Fruit fly (Drosophila melanogaster) whole organism, embryonic: ENCODE results near the gene CG16789.

Experiments
- ATbp ChIP-seq: fragments of 200-800 bp; sonication (Bioruptor generic); optimal IDR thresholded peaks from 2 replicates; lab custom pipeline; 2017; ENCODE audit warnings: missing biosample characterization, mild to moderate bottlenecking, missing genetic modification characterization, missing genetic modification reagents
- Ada2b ChIP-seq: fragments of 200-800 bp; sonication (Bioruptor generic); IDR thresholded peaks from 2 replicates; pipeline ENCODE4 v1.3.6; 2022; ENCODE audit warnings: missing biosample characterization, missing genetic modification characterization
- B-H2 ChIP-seq: fragments of 200-800 bp; sonication (Bioruptor generic); optimal IDR thresholded peaks from 2 replicates; lab custom pipeline; 2018; ENCODE audit warnings: missing biosample characterization, mild to moderate bottlenecking, missing genetic modification characterization
- Bgb ChIP-seq: fragments of 200-800 bp; sonication (Bioruptor generic); IDR thresholded peaks from 2 replicates; pipeline ENCODE4 v1.3.6; 2022; ENCODE audit warnings: missing biosample characterization, missing genetic modification characterization; ENCODE audit not compliant: partially characterized antibody
- CG11504 ChIP-seq: fragments of 200-800 bp; sonication (Bioruptor generic); optimal IDR thresholded peaks from 3 replicates; lab custom pipeline; 2019; ENCODE audit warnings: missing biosample characterization, mild to moderate bottlenecking, missing genetic modification characterization, moderate library complexity
- CG13894 ChIP-seq: fragments of 200-800 bp; sonication (Bioruptor generic); optimal IDR thresholded peaks from 3 replicates; lab custom pipeline; 2018; ENCODE audit warnings: missing biosample characterization, mild to moderate bottlenecking, missing genetic modification characterization, moderate library complexity
- CG15479 ChIP-seq: fragments of 200-800 bp; sonication (Bioruptor generic); optimal IDR thresholded peaks from 3 replicates; lab custom pipeline; 2019; ENCODE audit warnings: missing biosample characterization, mild to moderate bottlenecking, missing genetic modification characterization, moderate library complexity
- CG15514 ChIP-seq: fragments of 200-800 bp; sonication (Bioruptor generic); optimal IDR thresholded peaks from 3 replicates; lab custom pipeline; 2017; ENCODE audit warnings: missing biosample characterization, missing genetic modification characterization, mild to moderate bottlenecking, moderate library complexity, missing genetic modification reagents
- CG17829 ChIP-seq: fragments of 200-800 bp; optimal IDR thresholded peaks from 2 replicates; lab custom pipeline; 2019; ENCODE audit warnings: missing biosample characterization, mild to moderate bottlenecking, missing genetic modification characterization, moderate library complexity
- CG1832 ChIP-seq: fragments of 200-800 bp; sonication (Bioruptor generic); optimal IDR thresholded peaks from 2 replicates; lab custom pipeline; 2017; ENCODE audit warnings: missing biosample characterization, mild to moderate bottlenecking, missing genetic modification characterization, inconsistent platforms
- CG2129 ChIP-seq: fragments of 200-800 bp; sonication (Bioruptor generic); IDR thresholded peaks from 2 replicates; pipeline ENCODE4 v1.3.6; 2022; ENCODE audit warnings: missing biosample characterization, missing genetic modification characterization; ENCODE audit not compliant: partially characterized antibody
- CG43689 ChIP-seq: fragments of 200-800 bp; sonication (Bioruptor generic); IDR thresholded peaks from 2 replicates; pipeline ENCODE4 v1.3.6; 2022; ENCODE audit warnings: missing biosample characterization, missing genetic modification characterization
- CG4854 ChIP-seq: fragments of 200-800 bp; sonication (Bioruptor generic); optimal IDR thresholded peaks from 2 replicates; lab custom pipeline; 2016; ENCODE audit warnings: missing biosample characterization, missing genetic modification characterization, inconsistent platforms
- CG5245 ChIP-seq: fragments of 200-800 bp; sonication (Bioruptor generic); optimal IDR thresholded peaks from 3 replicates; lab custom pipeline; 2016; ENCODE audit warnings: missing biosample characterization, missing genetic modification characterization
- CG6254 ChIP-seq: fragments of 200-800 bp; sonication (Bioruptor generic); optimal IDR thresholded peaks from 3 replicates; lab custom pipeline; 2017; ENCODE audit warnings: mild to moderate bottlenecking, missing biosample characterization, missing genetic modification reagents, missing genetic modification characterization
- CG6813 ChIP-seq: fragments of 200-800 bp; sonication (Bioruptor generic); optimal IDR thresholded peaks from 2 replicates; lab custom pipeline; 2017; ENCODE audit warnings: missing biosample characterization, missing genetic modification characterization, mild to moderate bottlenecking, moderate library complexity, missing genetic modification reagents
- CG7372 ChIP-seq: fragments of 200-800 bp; sonication (Bioruptor generic); IDR thresholded peaks from 2 replicates; pipeline ENCODE4 v1.3.6; 2022; ENCODE audit warnings: missing biosample characterization, missing genetic modification characterization
- CG7963 ChIP-seq: fragments of 200-800 bp; sonication (Bioruptor generic); IDR thresholded peaks from 3 replicates; pipeline ENCODE4 v1.3.6; 2022; ENCODE audit warnings: missing biosample characterization, missing genetic modification characterization; ENCODE audit not compliant: partially characterized antibody
- CoRest ChIP-seq: fragments of 200-800 bp; sonication (Bioruptor generic); optimal IDR thresholded peaks from 3 replicates; lab custom pipeline; 2018; ENCODE audit warnings: missing biosample characterization, mild to moderate bottlenecking, missing genetic modification characterization, moderate library complexity
- H15 ChIP-seq: fragments of 200-800 bp; sonication (Bioruptor generic); IDR thresholded peaks from 3 replicates; pipeline ENCODE4 v1.3.6; 2022; ENCODE audit warnings: missing biosample characterization, missing genetic modification characterization
- H2.0 ChIP-seq: fragments of 200-800 bp; sonication (Bioruptor generic); IDR thresholded peaks from 2 replicates; pipeline ENCODE4 v1.3.6; 2022; ENCODE audit warnings: missing biosample characterization, missing genetic modification characterization
- HHEX ChIP-seq: fragments of 200-800 bp; sonication (Bioruptor generic); optimal IDR thresholded peaks from 3 replicates; lab custom pipeline; 2017; ENCODE audit warnings: missing biosample characterization, mild to moderate bottlenecking, missing genetic modification characterization, missing genetic modification reagents
- Hr3 ChIP-seq: fragments of 200-800 bp; sonication (Bioruptor generic); optimal IDR thresholded peaks from 3 replicates; lab custom pipeline; 2016; ENCODE audit warnings: missing biosample characterization, missing genetic modification characterization
- MBD-R2 ChIP-seq: fragments of 200-800 bp; sonication (Bioruptor generic); IDR thresholded peaks from 2 replicates; pipeline ENCODE4 v1.3.6; 2022; ENCODE audit warnings: missing biosample characterization, missing genetic modification characterization
- Max ChIP-seq: fragments of 200-800 bp; sonication (Bioruptor generic); optimal IDR thresholded peaks from 2 replicates; lab custom pipeline; 2016; ENCODE audit warnings: missing biosample characterization, mild to moderate bottlenecking, missing genetic modification characterization
- Med ChIP-seq: fragments of 200-800 bp; sonication (Bioruptor generic); peaks from one replicate; lab custom pipeline; 2016; ENCODE audit warnings: missing biosample characterization, missing genetic modification characterization, mild to moderate bottlenecking, inconsistent platforms, moderate library complexity
- Oli ChIP-seq: fragments of 200-800 bp; sonication (Bioruptor generic); optimal IDR thresholded peaks from 2 replicates; lab custom pipeline; 2018; ENCODE audit warnings: missing biosample characterization, mild to moderate bottlenecking, missing genetic modification characterization, moderate library complexity
- PHDP ChIP-seq: fragments of 200-800 bp; sonication (Bioruptor generic); optimal IDR thresholded peaks from 3 replicates; lab custom pipeline; 2018; ENCODE audit warnings: missing biosample characterization, mild to moderate bottlenecking, missing genetic modification characterization, moderate library complexity
- Xbp1 ChIP-seq: fragments of 200-800 bp; sonication (Bioruptor generic); optimal IDR thresholded peaks from 3 replicates; lab custom pipeline; 2016; ENCODE audit warnings: missing biosample characterization, mild to moderate bottlenecking, missing genetic modification characterization
- bbx ChIP-seq: fragments of 200-800 bp; sonication (Bioruptor generic); IDR thresholded peaks from 2 replicates; pipeline ENCODE4 v1.3.6; 2022; ENCODE audit warnings: missing biosample characterization, missing genetic modification characterization; ENCODE audit not compliant: partially characterized antibody
- chinmo ChIP-seq: fragments of 200-800 bp; sonication (Bioruptor generic); IDR thresholded peaks from 4 replicates; pipeline ENCODE4 v1.3.6; 2022; ENCODE audit warnings: missing biosample characterization, missing genetic modification characterization; ENCODE audit not compliant: partially characterized antibody
- crol ChIP-seq: fragments of 200-800 bp; sonication (Bioruptor generic); IDR thresholded peaks from 2 replicates; pipeline ENCODE4 v1.3.6; 2022; ENCODE audit warnings: missing biosample characterization, missing genetic modification characterization
- cwo ChIP-seq: fragments of 200-800 bp; sonication (Bioruptor generic); optimal IDR thresholded peaks from 3 replicates; lab custom pipeline; 2017; ENCODE audit warnings: missing biosample characterization, missing genetic modification characterization, mild to moderate bottlenecking, moderate library complexity, missing genetic modification reagents
- eve ChIP-seq, 2 experiments: fragments of >200 bp; optimal IDR thresholded peaks; 2 replicates each; lab custom pipeline; 2017; ENCODE audit warnings: missing biosample characterization in 2 of 2, missing genetic modification characterization in 2 of 2
- ewg ChIP-seq: fragments of 200-800 bp; sonication (Bioruptor generic); optimal IDR thresholded peaks from 3 replicates; lab custom pipeline; 2017; ENCODE audit warnings: mild to moderate bottlenecking, missing biosample characterization, missing genetic modification reagents, missing genetic modification characterization
- exex ChIP-seq: fragments of 200-800 bp; sonication (Bioruptor generic); optimal IDR thresholded peaks from 4 replicates; lab custom pipeline; 2018; ENCODE audit warnings: missing biosample characterization, mild to moderate bottlenecking, missing genetic modification characterization, moderate library complexity
- gfzf ChIP-seq: fragments of 200-800 bp; sonication (Bioruptor generic); optimal IDR thresholded peaks from 2 replicates; lab custom pipeline; 2016; ENCODE audit warnings: missing biosample characterization, mild to moderate bottlenecking, missing genetic modification characterization, moderate library complexity
- grau ChIP-seq: fragments of 200-800 bp; optimal IDR thresholded peaks from 3 replicates; lab custom pipeline; 2019; ENCODE audit warnings: missing biosample characterization, mild to moderate bottlenecking, missing genetic modification characterization, moderate library complexity
- onecut ChIP-seq: fragments of 200-800 bp; sonication (Bioruptor generic); IDR thresholded peaks from 2 replicates; pipeline ENCODE4 v1.3.6; 2022; ENCODE audit warnings: missing biosample characterization, missing genetic modification characterization
- ro ChIP-seq: fragments of 200-800 bp; sonication (Bioruptor generic); IDR thresholded peaks from 2 replicates; pipeline ENCODE4 v1.3.6; 2022; ENCODE audit warnings: missing biosample characterization, missing genetic modification characterization
- row ChIP-seq: fragments of 200-800 bp; sonication (Bioruptor generic); IDR thresholded peaks from 3 replicates; pipeline ENCODE4 v1.3.6; 2022; ENCODE audit warnings: missing biosample characterization, missing genetic modification characterization
- schlank ChIP-seq: fragments of 200-800 bp; sonication (Bioruptor generic); optimal IDR thresholded peaks from 2 replicates; lab custom pipeline; 2018; ENCODE audit warnings: missing biosample characterization, mild to moderate bottlenecking, missing genetic modification characterization
- slbo ChIP-seq: fragments of 200-800 bp; sonication (Bioruptor generic); IDR thresholded peaks from 2 replicates; pipeline ENCODE4 v1.3.6; 2022; ENCODE audit warnings: missing biosample characterization, missing genetic modification characterization
- sob ChIP-seq: fragments of 200-800 bp; sonication (Bioruptor generic); IDR thresholded peaks from 2 replicates; pipeline ENCODE4 v1.3.6; 2022; ENCODE audit warnings: missing biosample characterization, missing genetic modification characterization
- sqz ChIP-seq: fragments of 200-800 bp; sonication (Bioruptor generic); optimal IDR thresholded peaks from 3 replicates; lab custom pipeline; 2018; ENCODE audit warnings: missing biosample characterization, mild to moderate bottlenecking, missing genetic modification characterization
- sr ChIP-seq: fragments of 200-800 bp; sonication (Bioruptor generic); IDR thresholded peaks from 3 replicates; pipeline ENCODE4 v1.3.6; 2022; ENCODE audit warnings: missing biosample characterization, missing genetic modification characterization
- tio ChIP-seq: fragments of 200-800 bp; sonication (Bioruptor generic); optimal IDR thresholded peaks from 2 replicates; lab custom pipeline; 2017; ENCODE audit warnings: missing biosample characterization, missing genetic modification characterization, inconsistent platforms
- tll ChIP-seq, 2 experiments: fragments of 200-800 bp in 1 of 2; fragments of >200 bp in 1 of 2; sonication (Bioruptor generic) in 1 of 2; optimal IDR thresholded peaks; 2 replicates each; lab custom pipeline; 2017 to 2019; ENCODE audit warnings: missing biosample characterization in 2 of 2, missing genetic modification characterization in 2 of 2, mild to moderate bottlenecking in 1 of 2, moderate library complexity in 1 of 2
- zen ChIP-seq: fragments of 200-800 bp; sonication (Bioruptor generic); optimal IDR thresholded peaks from 3 replicates; lab custom pipeline; 2018; ENCODE audit warnings: missing biosample characterization, mild to moderate bottlenecking, missing genetic modification characterization, moderate library complexity

CG16789 gene

dm6 chr3R:9594839-9595238 is 28.8 kb downstream of the CG16789 start (continued):
- TF ChIP-seq CG13894 (tag; lab: Kevin White, UChicago) (peak; percentile 58), CG6813 (GFP tag; lab: Kevin White, UChicago) (no peak), sqz (peak; percentile 50), CoRest (no peak), B-H2 (no peak), ATbp (no peak), Xbp1 (GFP tag; lab: Kevin White, UChicago) (no peak), ro (no peak), HHEX (GFP tag; lab: Kevin White, UChicago) (no peak), crol (GFP tag; lab: Robert Waterston, UW) (peak; percentile 56), sr (GFP tag; lab: Robert Waterston, UW) (no peak), CG4854 (GFP tag; lab: Kevin White, UChicago) (no peak), CG6254 (no peak), chinmo (0 out of 4 replicates have a peak, but pooled peaks have one; percentile 61), MBD-R2 (no peak), CG5245 (GFP tag; lab: Kevin White, UChicago) (no peak), CG17829 (tag; lab: Kevin White, UChicago) (no peak), H2.0 (GFP tag; lab: Robert Waterston, UW) (no peak), bbx (GFP tag; lab: Robert Waterston, UW) (no peak), CG1832 (GFP tag; lab: Kevin White, UChicago) (no peak)

- TF ChIP-seq exex (peak; percentile 65), CG7963 (GFP tag; lab: Robert Waterston, UW) (no peak), sob (no peak), tll (GFP tag; optimal IDR thresholded peaks at IDR 0.05; lab: Kevin White, UChicago) (peak in 1 of 2 experiments; percentile 65), grau (tag; lab: Kevin White, UChicago) (no peak), slbo (GFP tag; lab: Robert Waterston, UW) (no peak), Bgb (no peak), zen (tag; lab: Kevin White, UChicago) (no peak), PHDP (no peak), Med (GFP tag; lab: Kevin White, UChicago) (peak; percentile 38), CG15479 (peak; percentile 89), ewg (GFP tag; lab: Kevin White, UChicago) (no peak), onecut (GFP tag; lab: Robert Waterston, UW) (no peak), Max (no peak), CG15514 (GFP tag; lab: Kevin White, UChicago) (no peak), CG7372 (GFP tag; lab: Robert Waterston, UW) (no peak), CG11504 (tag; lab: Kevin White, UChicago) (no peak), CG43689 (GFP tag; lab: Robert Waterston, UW) (no peak), Oli (tag; lab: Kevin White, UChicago) (no peak), gfzf (GFP tag; lab: Kevin White, UChicago) (no peak), Hr3 (no peak), row (GFP tag; lab: Robert Waterston, UW) (no peak), ATbp (no peak), schlank (tag; lab: Kevin White, UChicago) (no peak), Ada2b (GFP tag; lab: Robert Waterston, UW) (no peak), H15 (no peak), CG2129 (GFP tag; lab: Robert Waterston, UW) (no peak), tio (GFP tag; lab: Kevin White, UChicago) (no peak), cwo (GFP tag; lab: Kevin White, UChicago) (peak; percentile 2), eve (GFP tag; optimal IDR thresholded peaks at IDR 0.05; lab: Kevin White, UChicago) (peak in 1 of 2 experiments; percentile 69)
Observed at dm6 chr3R:9595681-9596357, 29.8 kb downstream of the CG16789 start.
